Worm (Caenorhabditis elegans) whole organism, L4 larva: ENCODE data around the gene C25H3.14.

Source experiments
- D1046.2 ChIP-seq: fragments of 200-800 bp; sonication (Bioruptor generic); IDR thresholded peaks from 2 replicates; pipeline ENCODE4 v1.3.6; 2022; ENCODE audit warnings: missing genetic modification characterization, missing compliant biosample characterization
- F10B5.3 ChIP-seq: sonication (generic microtip); optimal IDR thresholded peaks from 2 replicates; lab custom pipeline; 2016; ENCODE audit warnings: mild to moderate bottlenecking, missing genetic modification characterization, missing compliant biosample characterization
- F37D6.2 ChIP-seq: sonication (generic microtip); optimal IDR thresholded peaks from 2 replicates; lab custom pipeline; 2016; ENCODE audit warnings: mild to moderate bottlenecking, missing genetic modification characterization, missing compliant biosample characterization
- F49E8.2 ChIP-seq: sonication (generic microtip); optimal IDR thresholded peaks from 2 replicates; lab custom pipeline; 2016; ENCODE audit warnings: missing compliant biosample characterization, mild to moderate bottlenecking, missing genetic modification characterization, borderline replicate concordance
- T26A8.4 ChIP-seq: fragments of 200-800 bp; sonication (Bioruptor generic); IDR thresholded peaks from 2 replicates; pipeline ENCODE4 v1.3.6; 2022; ENCODE audit warnings: missing genetic modification characterization, missing compliant biosample characterization
- ZK546.5 ChIP-seq, 2 experiments: sonication (generic microtip); optimal IDR thresholded peaks; 2 replicates each; lab custom pipeline; 2017; ENCODE audit warnings: missing biosample characterization in 2 of 2, missing genetic modification characterization in 2 of 2
- attf-4 ChIP-seq: sonication (generic microtip); optimal IDR thresholded peaks from 3 replicates; lab custom pipeline; 2017; ENCODE audit warnings: missing biosample characterization, missing genetic modification characterization
- ceh-20 ChIP-seq: fragments of 200-800 bp; sonication (Bioruptor generic); IDR thresholded peaks from 2 replicates; pipeline ENCODE4 v1.3.6; 2022; ENCODE audit warnings: missing genetic modification reagents, missing genetic modification characterization, missing compliant biosample characterization
- ceh-62 ChIP-seq: sonication (generic microtip); optimal IDR thresholded peaks from 2 replicates; lab custom pipeline; 2017; ENCODE audit warnings: missing biosample characterization, missing genetic modification characterization
- ceh-82 ChIP-seq: sonication (generic microtip); optimal IDR thresholded peaks from 2 replicates; lab custom pipeline; 2017; ENCODE audit warnings: missing biosample characterization, missing genetic modification characterization
- ces-1 ChIP-seq: fragments of 150-350 bp; sonication (generic microtip); optimal IDR thresholded peaks from 4 replicates; lab custom pipeline; 2014; ENCODE audit warnings: missing biosample characterization, missing genetic modification reagents, missing genetic modification characterization
- cey-2 ChIP-seq: sonication (generic microtip); optimal IDR thresholded peaks from 3 replicates; lab custom pipeline; 2017; ENCODE audit warnings: missing genetic modification characterization, mild to moderate bottlenecking, missing compliant biosample characterization, antibody characterized with exemption, borderline replicate concordance; ENCODE audit not compliant: insufficient read depth
- ctbp-1 ChIP-seq: fragments of 200-800 bp; sonication (Bioruptor generic); IDR thresholded peaks from 2 replicates; pipeline ENCODE4 v1.3.6; 2022; ENCODE audit warnings: missing genetic modification reagents, missing genetic modification characterization, missing compliant biosample characterization
- dmd-8 ChIP-seq: fragments of 200-800 bp; sonication (Bioruptor generic); IDR thresholded peaks from 2 replicates; pipeline ENCODE4 v1.3.6; 2022; ENCODE audit warnings: missing genetic modification characterization, missing compliant biosample characterization
- dpl-1 ChIP-seq: fragments of 150-350 bp; optimal IDR thresholded peaks from 2 replicates; lab custom pipeline; 2014; ENCODE audit warnings: missing biosample characterization, missing genetic modification reagents, missing genetic modification characterization
- duxl-1 ChIP-seq: sonication (generic microtip); optimal IDR thresholded peaks from 2 replicates; lab custom pipeline; 2016; ENCODE audit warnings: mild to moderate bottlenecking, missing genetic modification characterization, moderate library complexity, missing compliant biosample characterization; ENCODE audit not compliant: poor library complexity
- dve-1 ChIP-seq: sonication (generic microtip); optimal IDR thresholded peaks from 2 replicates; lab custom pipeline; 2017; ENCODE audit warnings: antibody characterized with exemption, mild to moderate bottlenecking, missing genetic modification characterization, missing compliant biosample characterization; ENCODE audit not compliant: insufficient read depth
- hif-1 ChIP-seq, 2 experiments: sonication (generic microtip); optimal IDR thresholded peaks; 2 replicates each; lab custom pipeline; 2016 to 2017; ENCODE audit warnings: missing compliant biosample characterization in 2 of 2, missing genetic modification characterization in 2 of 2, missing genetic modification reagents in 2 of 2, missing genotype in 2 of 2, mild to moderate bottlenecking in 1 of 2
- hlh-30 ChIP-seq: sonication (generic microtip); optimal IDR thresholded peaks from 2 replicates; lab custom pipeline; 2017; ENCODE audit warnings: antibody characterized with exemption, mild to moderate bottlenecking, missing genetic modification characterization, missing compliant biosample characterization; ENCODE audit not compliant: insufficient read depth
- hmg-1.1 ChIP-seq: fragments of 200-800 bp; sonication (Bioruptor generic); IDR thresholded peaks from 2 replicates; pipeline ENCODE4 v1.3.6; 2022; ENCODE audit warnings: missing genetic modification reagents, missing genetic modification characterization, missing compliant biosample characterization
- jun-1 ChIP-seq: fragments of 150-350 bp; optimal IDR thresholded peaks from 2 replicates; lab custom pipeline; 2014; ENCODE audit warnings: missing biosample characterization, missing genetic modification reagents, missing genetic modification characterization
- lin-13 ChIP-seq: fragments of 150-350 bp; optimal IDR thresholded peaks from 2 replicates; lab custom pipeline; 2014; ENCODE audit warnings: missing biosample characterization, missing genetic modification reagents, missing genetic modification characterization
- lin-15B ChIP-seq: fragments of 150-350 bp; sonication (generic microtip); optimal IDR thresholded peaks from 3 replicates; lab custom pipeline; 2014; ENCODE audit warnings: missing biosample characterization, missing genetic modification characterization
- lin-38 ChIP-seq: fragments of 200-800 bp; sonication (Bioruptor generic); IDR thresholded peaks from 2 replicates; pipeline ENCODE4 v1.3.6; 2022; ENCODE audit warnings: missing genetic modification reagents, missing genetic modification characterization, missing compliant biosample characterization
- lin-39 ChIP-seq: fragments of 150-350 bp; optimal IDR thresholded peaks from 2 replicates; lab custom pipeline; 2014; ENCODE audit warnings: missing biosample characterization, missing genetic modification reagents, missing genetic modification characterization
- lsy-2 ChIP-seq, 2 experiments: fragments of 150-350 bp in 1 of 2; sonication (generic microtip) in 1 of 2; optimal IDR thresholded peaks; 2 replicates each; lab custom pipeline; 2014 to 2017; ENCODE audit warnings: missing biosample characterization in 2 of 2, missing genetic modification characterization in 2 of 2
- madf-5 ChIP-seq, 2 experiments: fragments of 200-800 bp; sonication (Bioruptor generic); IDR thresholded peaks; 2 replicates each; pipeline ENCODE4 v1.3.6; 2022; ENCODE audit warnings: missing compliant biosample characterization in 2 of 2, missing genetic modification characterization in 2 of 2
- mdt-29 ChIP-seq: fragments of 200-800 bp; sonication (Bioruptor generic); IDR thresholded peaks from 2 replicates; pipeline ENCODE4 v1.3.6; 2022; ENCODE audit warnings: missing genetic modification reagents, missing genetic modification characterization, missing compliant biosample characterization
- mes-2 ChIP-seq: sonication (generic microtip); optimal IDR thresholded peaks from 2 replicates; lab custom pipeline; 2016; ENCODE audit warnings: missing genotype, mild to moderate bottlenecking, missing genetic modification characterization, missing compliant biosample characterization; ENCODE audit not compliant: poor library complexity, severe bottlenecking
- nhr-102 ChIP-seq: sonication (generic microtip); optimal IDR thresholded peaks from 2 replicates; lab custom pipeline; 2016; ENCODE audit warnings: mild to moderate bottlenecking, missing genetic modification characterization, moderate library complexity, missing compliant biosample characterization
- nhr-111 ChIP-seq: fragments of 200-800 bp; sonication (Bioruptor generic); optimal IDR thresholded peaks from 2 replicates; lab custom pipeline; 2018; ENCODE audit warnings: mild to moderate bottlenecking, missing genetic modification characterization, missing compliant biosample characterization
- nhr-25 ChIP-seq: sonication (generic microtip); optimal IDR thresholded peaks from 2 replicates; lab custom pipeline; 2017; ENCODE audit warnings: missing genetic modification characterization, mild to moderate bottlenecking, missing compliant biosample characterization, antibody characterized with exemption, moderate library complexity, borderline replicate concordance; ENCODE audit not compliant: insufficient read depth
- nhr-28 ChIP-seq: fragments of 150-350 bp; optimal IDR thresholded peaks from 2 replicates; lab custom pipeline; 2014; ENCODE audit warnings: missing biosample characterization, missing genetic modification characterization
- nhr-77 ChIP-seq: fragments of 150-350 bp; optimal IDR thresholded peaks from 2 replicates; lab custom pipeline; 2014; ENCODE audit warnings: missing biosample characterization, missing genetic modification characterization
- pha-4 ChIP-seq, 2 experiments: fragments of 150-350 bp in 1 of 2; fragments of 200-800 bp in 1 of 2; sonication (Bioruptor generic) in 1 of 2; IDR thresholded peaks in 1 of 2; optimal IDR thresholded peaks in 1 of 2; 2 replicates each; pipeline versions ENCODE4 v1.3.6 to Lab custom; 2014 to 2022; ENCODE audit warnings: missing genetic modification characterization in 2 of 2, missing genetic modification reagents in 2 of 2, missing biosample characterization in 1 of 2, missing compliant biosample characterization in 1 of 2
- php-3 ChIP-seq: fragments of 200-800 bp; sonication (Bioruptor generic); IDR thresholded peaks from 2 replicates; pipeline ENCODE4 v1.3.6; 2022; ENCODE audit warnings: missing genetic modification reagents, missing genetic modification characterization, missing compliant biosample characterization
- pqm-1 ChIP-seq: sonication (generic microtip); optimal IDR thresholded peaks from 2 replicates; lab custom pipeline; 2017; ENCODE audit warnings: missing biosample characterization, missing genetic modification characterization
- rbr-2 ChIP-seq: sonication (generic microtip); optimal IDR thresholded peaks from 2 replicates; lab custom pipeline; 2016; ENCODE audit warnings: missing genotype, missing genetic modification characterization, missing compliant biosample characterization
- sdz-12 ChIP-seq: fragments of 200-800 bp; sonication (Bioruptor generic); optimal IDR thresholded peaks from 2 replicates; lab custom pipeline; 2018; ENCODE audit warnings: mild to moderate bottlenecking, missing genetic modification characterization, missing compliant biosample characterization
- skn-1 ChIP-seq: fragments of 150-350 bp; optimal IDR thresholded peaks from 2 replicates; lab custom pipeline; 2014; ENCODE audit warnings: missing biosample characterization, missing genetic modification characterization
- snpc-1.2 ChIP-seq: fragments of 200-800 bp; sonication (Bioruptor generic); IDR thresholded peaks from 2 replicates; pipeline ENCODE4 v1.3.6; 2022; ENCODE audit warnings: missing genetic modification reagents, missing genetic modification characterization, missing compliant biosample characterization
- spr-3 ChIP-seq: fragments of 200-800 bp; sonication (Bioruptor generic); optimal IDR thresholded peaks from 2 replicates; lab custom pipeline; 2018; ENCODE audit warnings: mild to moderate bottlenecking, missing genetic modification characterization, missing compliant biosample characterization
- unc-62 ChIP-seq, 3 experiments: fragments of 150-350 bp in 1 of 3; sonication (generic microtip); optimal IDR thresholded peaks in 2 of 3; peaks in 1 of 3; 1 replicate in 1 of 3; 2 replicates in 2 of 3; lab custom pipeline; 2014 to 2017; ENCODE audit warnings: missing biosample characterization in 3 of 3, missing genetic modification characterization in 3 of 3, missing genetic modification reagents in 3 of 3, missing genotype in 1 of 3
- zfp-3 ChIP-seq: fragments of 200-800 bp; sonication (Bioruptor generic); conservative IDR thresholded peaks from 2 replicates; pipeline ENCODE4 v1.3.6; 2022; ENCODE audit warnings: missing genetic modification reagents, missing genetic modification characterization, missing compliant biosample characterization
- zip-11 ChIP-seq: fragments of 200-800 bp; sonication (Bioruptor generic); IDR thresholded peaks from 2 replicates; pipeline ENCODE4 v1.3.6; 2022; ENCODE audit warnings: missing genetic modification characterization, missing compliant biosample characterization

The C25H3.14 gene

ce11 chrII:5660736-5661734, 33.9 kb upstream of the C25H3.14 start, which contains the start of the genes ift-43 and mdt-26 (continued):
- peak in 1 of 2 experiments; percentile 97 for TF ChIP-seq unc-62 (GFP tag; optimal IDR thresholded peaks at IDR 0.05 in 1 of 2; lab: Kevin White, UChicago)
- TF ChIP-seq unc-62 (tag; optimal IDR thresholded peaks at IDR 0.05; lab: Kevin White, UChicago): no peak
- TF ChIP-seq lin-39 (tag; lab: Kevin White, UChicago): no peak
- peak; percentile 39 to 80 for TF ChIP-seq lsy-2 (tag; optimal IDR thresholded peaks at IDR 0.05; lab: Kevin White, UChicago)
- peak; percentile 72; the same call in 1 of the 2 replicates for TF ChIP-seq pha-4 (GFP tag; IDR thresholded peaks at IDR 0.05; lab: Robert Waterston, UW)
- TF ChIP-seq pha-4 (tag; optimal IDR thresholded peaks at IDR 0.05; lab: Kevin White, UChicago): no peak
- no peak for TF ChIP-seq pqm-1 (tag; lab: Kevin White, UChicago)
- TF ChIP-seq ces-1 (GFP tag; lab: Kevin White, UChicago): no peak
- no peak for TF ChIP-seq lin-15B
- TF ChIP-seq sdz-12: no peak
- peak; percentile 69 for TF ChIP-seq lin-13 (GFP tag; lab: Kevin White, UChicago)
- peak; percentile 79 for TF ChIP-seq dve-1 (tag; lab: Kevin White, UChicago)
- TF ChIP-seq hlh-30 (tag; lab: Kevin White, UChicago): peak; percentile 79
- TF ChIP-seq ZK546.5 (tag; optimal IDR thresholded peaks at IDR 0.05; lab: Kevin White, UChicago): peak in 1 of 2 experiments; percentile 3
- TF ChIP-seq zfp-3: 0 out of 2 replicates have a peak, but pooled peaks have one; percentile 36
- TF ChIP-seq nhr-111 (GFP tag; lab: Kevin White, UChicago): peak; percentile 21
- TF ChIP-seq hmg-1.1 (GFP tag; lab: Robert Waterston, UW): peak; percentile 94
- TF ChIP-seq madf-5 (GFP tag; IDR thresholded peaks at IDR 0.05; lab: Robert Waterston, UW): 0 out of 4 replicates have a peak, but pooled peaks of 1 of the 2 experiments have one; percentile 30
- peak; percentile 66 for TF ChIP-seq lin-38 (GFP tag; lab: Robert Waterston, UW)
- no peak for TF ChIP-seq zip-11 (GFP tag; lab: Robert Waterston, UW)
- peak; percentile 74; the same call in 1 of the 2 replicates for TF ChIP-seq dmd-8 (GFP tag; lab: Robert Waterston, UW)
- peak; percentile 70 for TF ChIP-seq F37D6.2
- no peak for TF ChIP-seq attf-4
- TF ChIP-seq ctbp-1 (GFP tag; lab: Robert Waterston, UW): peak; percentile 92
- TF ChIP-seq duxl-1 (tag; lab: Kevin White, UChicago): peak; percentile 31
- TF ChIP-seq mes-2 (tag; lab: Kevin White, UChicago): peak; percentile 74
- peak; percentile 42 for TF ChIP-seq F10B5.3 (tag; lab: Kevin White, UChicago)
- peak; percentile 75 for TF ChIP-seq snpc-1.2 (GFP tag; lab: Robert Waterston, UW)
- peak; percentile 50; the same call in 1 of the 2 replicates for TF ChIP-seq php-3 (GFP tag; lab: Robert Waterston, UW)
- peak; percentile 57 for TF ChIP-seq jun-1 (tag; lab: Kevin White, UChicago)
- TF ChIP-seq nhr-77: peak; percentile 0
- peak; percentile 76 for TF ChIP-seq rbr-2 (tag; lab: Kevin White, UChicago)
- TF ChIP-seq ceh-20 (GFP tag; lab: Robert Waterston, UW): peak; percentile 67
- TF ChIP-seq skn-1: no peak
- TF ChIP-seq nhr-28 (tag; lab: Kevin White, UChicago): peak; percentile 46
- TF ChIP-seq dpl-1 (GFP tag; lab: Kevin White, UChicago): peak; percentile 40
- no peak for TF ChIP-seq D1046.2
- TF ChIP-seq nhr-25 (tag; lab: Kevin White, UChicago): peak; percentile 61
- TF ChIP-seq ceh-82: peak; percentile 34
- TF ChIP-seq cey-2 (tag; lab: Kevin White, UChicago): no peak
- no peak for TF ChIP-seq spr-3 (GFP tag; lab: Kevin White, UChicago)
- peak; percentile 31 to 69 for TF ChIP-seq hif-1 (tag; optimal IDR thresholded peaks at IDR 0.05; lab: Kevin White, UChicago)
- no peak for TF ChIP-seq F49E8.2
- TF ChIP-seq T26A8.4 (GFP tag; lab: Robert Waterston, UW): peak; percentile 82
- peak; percentile 70 for TF ChIP-seq nhr-102
- no peak for TF ChIP-seq ceh-62 (tag; lab: Kevin White, UChicago)
- TF ChIP-seq mdt-29 (GFP tag; lab: Robert Waterston, UW): peak; percentile 65; the same call in 1 of the 2 replicates
